Worm (Caenorhabditis elegans) whole organism, late embryonic: Measurements from ENCODE around the gene lips-12.

Source experiments
- ceh-14 ChIP-seq: sonication (generic microtip); optimal IDR thresholded peaks from 2 replicates; lab custom pipeline; 2016; ENCODE audit warnings: missing genotype, missing genetic modification characterization, missing compliant biosample characterization
- dmd-4 ChIP-seq: sonication (generic microtip); optimal IDR thresholded peaks from 2 replicates; lab custom pipeline; 2016; ENCODE audit warnings: borderline replicate concordance, missing genetic modification characterization, missing compliant biosample characterization
- fax-1 ChIP-seq: sonication (generic microtip); optimal IDR thresholded peaks from 2 replicates; lab custom pipeline; 2016; ENCODE audit warnings: missing genotype, missing genetic modification characterization, missing compliant biosample characterization
- fkh-10 ChIP-seq: fragments of 150-350 bp; optimal IDR thresholded peaks from 2 replicates; lab custom pipeline; 2014; ENCODE audit warnings: missing biosample characterization, missing genetic modification reagents, missing genetic modification characterization
- gmeb-2 ChIP-seq: sonication (generic microtip); optimal IDR thresholded peaks from 2 replicates; lab custom pipeline; 2016; ENCODE audit warnings: missing genetic modification characterization, inconsistent platforms, missing compliant biosample characterization
- hlh-6 ChIP-seq: sonication (generic microtip); optimal IDR thresholded peaks from 2 replicates; lab custom pipeline; 2016; ENCODE audit warnings: missing genotype, missing genetic modification characterization, missing compliant biosample characterization
- mec-3 ChIP-seq: sonication (generic microtip); optimal IDR thresholded peaks from 2 replicates; lab custom pipeline; 2016; ENCODE audit warnings: borderline replicate concordance, missing genetic modification characterization, missing compliant biosample characterization
- nfya-1 ChIP-seq: sonication (generic microtip); optimal IDR thresholded peaks from 2 replicates; lab custom pipeline; 2017; ENCODE audit warnings: missing genetic modification characterization, mild to moderate bottlenecking, missing compliant biosample characterization, antibody characterized with exemption, moderate library complexity
- nhr-11 ChIP-seq: fragments of 150-350 bp; optimal IDR thresholded peaks from 2 replicates; lab custom pipeline; 2014; ENCODE audit warnings: missing biosample characterization, missing genetic modification characterization
- sox-4 ChIP-seq: sonication (generic microtip); optimal IDR thresholded peaks from 2 replicates; lab custom pipeline; 2017; ENCODE audit warnings: mild to moderate bottlenecking, missing genetic modification characterization, inconsistent platforms, missing compliant biosample characterization
- unc-55 ChIP-seq: sonication (generic microtip); optimal IDR thresholded peaks from 2 replicates; lab custom pipeline; 2017; ENCODE audit warnings: missing biosample characterization, missing genetic modification reagents, missing genetic modification characterization

ce11 chrII:1140689-1141088 is 26.7 kb upstream of the lips-12 start, which contains the start of gene W09B6.4:
- TF ChIP-seq nhr-11 (tag; lab: Kevin White, UChicago) (no peak), gmeb-2 (no peak), unc-55 (no peak), fkh-10 (GFP tag; lab: Kevin White, UChicago) (no peak), hlh-6 (no peak), sox-4 (tag; lab: Kevin White, UChicago) (no peak), ceh-14 (tag; lab: Kevin White, UChicago) (no peak), nfya-1 (tag; lab: Kevin White, UChicago) (no peak), dmd-4 (tag; lab: Kevin White, UChicago) (no peak), mec-3 (no peak), fax-1 (tag; lab: Kevin White, UChicago) (no peak)
